Worm (Caenorhabditis elegans): Measurements from ENCODE around the gene C36C5.12.

ce11 chrV:3113751-3114150 lies 45.4 kb downstream of the C36C5.12 start, which contains the start of gene Y73C8C.8:
- no peak for TF ChIP-seq hmbx-1 (tag; optimal IDR thresholded peaks at IDR 0.05)
- TF ChIP-seq pes-1 (GFP tag; IDR thresholded peaks at IDR 0.05) = no peak
- no peak for TF ChIP-seq ama-1 (optimal IDR thresholded peaks at IDR 0.05)
- TF ChIP-seq ceh-36 (tag; optimal IDR thresholded peaks at IDR 0.05) = no peak
- no peak for TF ChIP-seq ets-7 (tag; optimal IDR thresholded peaks at IDR 0.05)
- TF ChIP-seq ceh-13 (GFP tag; optimal IDR thresholded peaks at IDR 0.05) = no peak
- TF ChIP-seq tbx-11 (GFP tag; IDR thresholded peaks at IDR 0.05) = no peak
- TF ChIP-seq tra-4 (tag; optimal IDR thresholded peaks at IDR 0.05) = no peak
- TF ChIP-seq aly-1 (tag; optimal IDR thresholded peaks at IDR 0.05) = no peak

Data from whole organism, early embryonic.